Worm (Caenorhabditis elegans): ENCODE measurements around the gene apl-1.

DNA sequence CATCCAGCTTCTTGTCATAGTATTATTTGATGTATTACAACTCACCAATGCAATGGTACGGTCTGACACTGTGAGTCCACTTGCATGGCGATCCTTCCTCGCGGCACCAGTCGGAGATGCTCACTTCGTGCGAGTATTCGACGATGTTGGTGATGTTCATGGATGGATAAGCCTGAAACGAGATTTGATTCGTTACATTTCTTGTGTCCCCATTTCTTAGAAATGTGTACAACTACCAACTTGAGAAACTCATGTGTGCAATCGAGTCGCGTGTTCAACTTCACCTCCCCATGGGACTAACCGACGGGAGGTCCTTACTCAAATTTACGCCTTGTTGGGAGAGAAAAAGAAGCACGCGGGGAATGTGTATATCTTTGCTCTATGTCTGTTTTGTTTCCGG is 1.2 kb downstream of the apl-1 start:
- TF ChIP-seq odd-2 (tag; optimal IDR thresholded peaks at IDR 0.05) (no peak), pha-4 (tag; optimal IDR thresholded peaks at IDR 0.05) (no peak), elt-2 (tag; optimal IDR thresholded peaks at IDR 0.05) (no peak), K02D7.2 (tag; optimal IDR thresholded peaks at IDR 0.05) (no peak), nhr-11 (tag; optimal IDR thresholded peaks at IDR 0.05) (no peak), unc-42 (tag; optimal IDR thresholded peaks at IDR 0.05) (no peak), ceh-34 (tag; optimal IDR thresholded peaks at IDR 0.05) (no peak), hlh-15 (tag; optimal IDR thresholded peaks at IDR 0.05) (no peak), ref-2 (tag; optimal IDR thresholded peaks at IDR 0.05) (no peak), ama-1 (optimal IDR thresholded peaks at IDR 0.05) (no peak), mec-3 (tag; optimal IDR thresholded peaks at IDR 0.05; ENCODE audit: borderline replicate concordance) (no peak), ceh-45 (GFP tag; IDR thresholded peaks at IDR 0.05) (no peak)

Measured in whole organism, late embryonic.